Fruit fly (Drosophila melanogaster) whole organism, prepupa: ENCODE data around the gene Tpc1.
A peak's percentile ranks its signal among the peaks of the same experiment; 100 is the strongest.

Source experiments
- Blimp-1 ChIP-seq: fragments of 200-800 bp; sonication (Bioruptor generic); optimal IDR thresholded peaks from 3 replicates; lab custom pipeline; 2017; ENCODE audit warnings: missing biosample characterization, missing genetic modification characterization, mild to moderate bottlenecking, moderate library complexity, missing genetic modification reagents
- CG10669 ChIP-seq: fragments of 200-800 bp; sonication (Bioruptor generic); optimal IDR thresholded peaks from 3 replicates; lab custom pipeline; 2018; ENCODE audit warnings: missing biosample characterization, mild to moderate bottlenecking, missing genetic modification characterization, moderate library complexity
- CG11294 ChIP-seq: fragments of 200-800 bp; sonication (Bioruptor generic); IDR thresholded peaks from 2 replicates; pipeline ENCODE4 v1.3.6; 2022; ENCODE audit warnings: missing biosample characterization, missing genetic modification characterization
- CG11762 ChIP-seq: fragments of 200-800 bp; sonication (Bioruptor generic); optimal IDR thresholded peaks from 3 replicates; lab custom pipeline; 2016; ENCODE audit warnings: missing biosample characterization, missing genetic modification characterization; ENCODE audit not compliant: insufficient read depth
- CG11902 ChIP-seq: fragments of 200-800 bp; sonication (Bioruptor generic); optimal IDR thresholded peaks from 3 replicates; lab custom pipeline; 2016; ENCODE audit warnings: missing biosample characterization, missing genetic modification characterization
- CG15336 ChIP-seq: fragments of 200-800 bp; sonication (Bioruptor generic); IDR thresholded peaks from 2 replicates; pipeline ENCODE4 v1.3.6; 2022; ENCODE audit warnings: missing biosample characterization, missing genetic modification characterization
- CG1621 ChIP-seq: fragments of 200-800 bp; sonication (Bioruptor generic); optimal IDR thresholded peaks from 3 replicates; lab custom pipeline; 2018; ENCODE audit warnings: missing biosample characterization, mild to moderate bottlenecking, missing genetic modification characterization
- CG3032 ChIP-seq: fragments of 200-800 bp; optimal IDR thresholded peaks from 2 replicates; lab custom pipeline; 2019; ENCODE audit warnings: missing biosample characterization, mild to moderate bottlenecking, missing genetic modification characterization, moderate library complexity
- CG34406 ChIP-seq: fragments of 200-800 bp; sonication (Bioruptor generic); optimal IDR thresholded peaks from 3 replicates; lab custom pipeline; 2016; ENCODE audit warnings: missing biosample characterization, missing genetic modification characterization
- CG4318 ChIP-seq: fragments of 200-800 bp; sonication (Bioruptor generic); optimal IDR thresholded peaks from 3 replicates; lab custom pipeline; 2017; ENCODE audit warnings: missing biosample characterization, mild to moderate bottlenecking, missing genetic modification characterization
- CG6163 ChIP-seq: fragments of 200-800 bp; sonication (Bioruptor generic); IDR thresholded peaks from 3 replicates; pipeline ENCODE4 v1.3.6; 2022; ENCODE audit warnings: missing biosample characterization, missing genetic modification characterization
- CG6276 ChIP-seq: fragments of 200-800 bp; sonication (Bioruptor generic); optimal IDR thresholded peaks from 2 replicates; lab custom pipeline; 2017; ENCODE audit warnings: missing biosample characterization, mild to moderate bottlenecking, missing genetic modification characterization
- CG6792 ChIP-seq: fragments of 200-800 bp; sonication (Bioruptor generic); optimal IDR thresholded peaks from 3 replicates; lab custom pipeline; 2016; ENCODE audit warnings: missing biosample characterization, missing genetic modification characterization
- CG7368 ChIP-seq: fragments of 200-800 bp; sonication (Bioruptor generic); optimal IDR thresholded peaks from 3 replicates; lab custom pipeline; 2016; ENCODE audit warnings: missing biosample characterization, missing genetic modification characterization
- CG8119 ChIP-seq: fragments of 200-800 bp; sonication (Bioruptor generic); IDR thresholded peaks from 3 replicates; pipeline ENCODE4 v1.3.6; 2022; ENCODE audit warnings: missing biosample characterization, missing genetic modification characterization
- CG9139 ChIP-seq: fragments of 200-800 bp; sonication (Bioruptor generic); optimal IDR thresholded peaks from 3 replicates; lab custom pipeline; 2017; ENCODE audit warnings: missing biosample characterization, mild to moderate bottlenecking, missing genetic modification characterization
- Eip75B ChIP-seq: fragments of 200-800 bp; sonication (Bioruptor generic); optimal IDR thresholded peaks from 3 replicates; lab custom pipeline; 2016; ENCODE audit warnings: missing biosample characterization, missing genetic modification characterization
- Ets21C ChIP-seq: fragments of 200-800 bp; sonication (Bioruptor generic); optimal IDR thresholded peaks from 3 replicates; lab custom pipeline; 2016; ENCODE audit warnings: missing biosample characterization, missing genetic modification characterization
- Ets96B ChIP-seq: fragments of 200-800 bp; optimal IDR thresholded peaks from 2 replicates; lab custom pipeline; 2019; ENCODE audit warnings: missing biosample characterization, mild to moderate bottlenecking, missing genetic modification characterization, moderate library complexity
- Gug ChIP-seq: fragments of 200-800 bp; sonication (Bioruptor generic); IDR thresholded peaks from 2 replicates; pipeline ENCODE4 v1.3.6; 2022; ENCODE audit warnings: missing biosample characterization, missing genetic modification characterization
- Hr38 ChIP-seq: sonication (Bioruptor generic); optimal IDR thresholded peaks from 2 replicates; lab custom pipeline; 2016; ENCODE audit warnings: missing biosample characterization, missing genetic modification characterization
- Hr39 ChIP-seq: fragments of 200-800 bp; sonication (Bioruptor generic); optimal IDR thresholded peaks from 2 replicates; lab custom pipeline; 2016; ENCODE audit warnings: missing biosample characterization, missing genetic modification characterization
- Hr4 ChIP-seq: fragments of 200-800 bp; sonication (Bioruptor generic); optimal IDR thresholded peaks from 3 replicates; lab custom pipeline; 2016; ENCODE audit warnings: missing biosample characterization, missing genetic modification characterization
- Met ChIP-seq: fragments of 200-800 bp; sonication (Bioruptor generic); optimal IDR thresholded peaks from 3 replicates; lab custom pipeline; 2016; ENCODE audit warnings: missing biosample characterization, missing genetic modification characterization
- OdsH ChIP-seq: fragments of 200-800 bp; sonication (Bioruptor generic); optimal IDR thresholded peaks from 3 replicates; lab custom pipeline; 2016; ENCODE audit warnings: missing biosample characterization, missing genetic modification characterization
- Sox102F ChIP-seq: fragments of 200-800 bp; sonication (Bioruptor generic); optimal IDR thresholded peaks from 2 replicates; lab custom pipeline; 2016; ENCODE audit warnings: missing biosample characterization, mild to moderate bottlenecking, missing genetic modification characterization
- Sox14 ChIP-seq: fragments of 200-800 bp; sonication (Bioruptor generic); optimal IDR thresholded peaks from 3 replicates; lab custom pipeline; 2016; ENCODE audit warnings: missing biosample characterization, missing genetic modification characterization
- Sox15 ChIP-seq: fragments of 200-800 bp; sonication (Bioruptor generic); optimal IDR thresholded peaks from 3 replicates; lab custom pipeline; 2016; ENCODE audit warnings: missing biosample characterization, missing genetic modification characterization
- achi ChIP-seq: fragments of 200-800 bp; sonication (Bioruptor generic); optimal IDR thresholded peaks from 3 replicates; lab custom pipeline; 2016; ENCODE audit warnings: missing biosample characterization, missing genetic modification characterization
- acj6 ChIP-seq: fragments of 200-800 bp; sonication (Bioruptor generic); optimal IDR thresholded peaks from 3 replicates; lab custom pipeline; 2016; ENCODE audit warnings: missing biosample characterization, missing genetic modification characterization
- cyc ChIP-seq: fragments of 200-800 bp; sonication (Bioruptor generic); optimal IDR thresholded peaks from 3 replicates; lab custom pipeline; 2016; ENCODE audit warnings: missing biosample characterization, missing genetic modification characterization
- eg ChIP-seq: fragments of 200-800 bp; sonication (Bioruptor generic); IDR thresholded peaks from 3 replicates; pipeline ENCODE4 v1.3.6; 2022; ENCODE audit warnings: missing biosample characterization, missing genetic modification characterization
- fd59A ChIP-seq: fragments of 200-800 bp; sonication (Bioruptor generic); optimal IDR thresholded peaks from 2 replicates; lab custom pipeline; 2017; ENCODE audit warnings: missing biosample characterization, mild to moderate bottlenecking, missing genetic modification characterization, missing genetic modification reagents
- lz ChIP-seq: fragments of 200-800 bp; sonication (Bioruptor generic); optimal IDR thresholded peaks from 3 replicates; lab custom pipeline; 2016; ENCODE audit warnings: missing biosample characterization, missing genetic modification characterization
- net ChIP-seq: fragments of 200-800 bp; sonication (Bioruptor generic); optimal IDR thresholded peaks from 3 replicates; lab custom pipeline; 2016; ENCODE audit warnings: missing biosample characterization, missing genetic modification characterization
- salr ChIP-seq, 2 experiments: fragments of 200-800 bp; sonication (Bioruptor generic); optimal IDR thresholded peaks; 3 replicates each; lab custom pipeline; 2016 to 2018; ENCODE audit warnings: missing biosample characterization in 2 of 2, missing genetic modification characterization in 2 of 2, mild to moderate bottlenecking in 1 of 2
- spab ChIP-seq: fragments of 200-800 bp; sonication (Bioruptor generic); optimal IDR thresholded peaks from 2 replicates; lab custom pipeline; 2017; ENCODE audit warnings: missing biosample characterization, mild to moderate bottlenecking, missing genetic modification characterization, missing genetic modification reagents
- ss ChIP-seq, 2 experiments: fragments of 200-800 bp; sonication (Bioruptor generic); optimal IDR thresholded peaks; 2 replicates in 1 of 2; 3 replicates in 1 of 2; lab custom pipeline; 2017 to 2018; ENCODE audit warnings: mild to moderate bottlenecking in 2 of 2, missing biosample characterization in 2 of 2, missing genetic modification characterization in 2 of 2, moderate library complexity in 1 of 2
- svp ChIP-seq: fragments of 200-800 bp; sonication (Bioruptor generic); peaks from one replicate; lab custom pipeline; 2016; ENCODE audit warnings: missing biosample characterization, missing genetic modification characterization
- topi ChIP-seq: fragments of 200-800 bp; sonication (Bioruptor generic); optimal IDR thresholded peaks from 3 replicates; lab custom pipeline; 2016; ENCODE audit warnings: missing biosample characterization, missing genetic modification characterization
- vri ChIP-seq: fragments of 200-800 bp; sonication (Bioruptor generic); optimal IDR thresholded peaks from 3 replicates; lab custom pipeline; 2016; ENCODE audit warnings: missing biosample characterization, mild to moderate bottlenecking, missing genetic modification characterization

Gene Tpc1

dm6 chr3R:10888633-10889519, 6.9 kb upstream of the Tpc1 start (continued):
- TF ChIP-seq CG9139 (peak; percentile 96), Met (GFP tag; lab: Kevin White, UChicago) (peak; percentile 29), ss (GFP tag; optimal IDR thresholded peaks at IDR 0.05; lab: Kevin White, UChicago) (peak; percentile 97 to 98), spab (GFP tag; lab: Kevin White, UChicago) (peak; percentile 81), Sox14 (peak; percentile 64), Hr38 (GFP tag; lab: Kevin White, UChicago) (no peak), CG6792 (GFP tag; lab: Kevin White, UChicago) (no peak), CG4318 (GFP tag; lab: Kevin White, UChicago) (no peak), Ets21C (GFP tag; lab: Kevin White, UChicago) (no peak), svp (GFP tag; lab: Kevin White, UChicago) (peak; percentile 65), vri (GFP tag; lab: Kevin White, UChicago) (no peak), Hr39 (GFP tag; lab: Kevin White, UChicago) (peak; percentile 19), Gug (GFP tag; lab: Robert Waterston, UW) (0 out of 2 replicates have a peak, but pooled peaks have one; percentile 19), Sox15 (no peak), salr (GFP tag; optimal IDR thresholded peaks at IDR 0.05; lab: Kevin White, UChicago) (peak; percentile 24 to 50), CG3032 (tag; lab: Kevin White, UChicago) (peak; percentile 62), CG7368 (peak; percentile 31), Eip75B (GFP tag; lab: Kevin White, UChicago) (peak; percentile 50), achi (GFP tag; lab: Kevin White, UChicago) (peak; percentile 16), CG34406 (no peak)

dm6 chr3R:10888300-10888632, 6.3 kb upstream of the Tpc1 start:
- TF ChIP-seq svp (GFP tag; lab: Kevin White, UChicago) (peak; percentile 52), topi (GFP tag; lab: Kevin White, UChicago) (no peak), Ets21C (GFP tag; lab: Kevin White, UChicago) (no peak), net (GFP tag; lab: Kevin White, UChicago) (no peak), CG8119 (GFP tag; lab: Robert Waterston, UW) (no peak), CG7368 (no peak), cyc (no peak), acj6 (no peak)
- TF ChIP-seq, all 60 proteins: peak for 1

dm6 chr3R:10886462-10887315, 4.7 kb upstream of the Tpc1 start:
- peak; percentile 92 for TF ChIP-seq CG6163
- peak; percentile 45 to 79 for TF ChIP-seq salr (GFP tag; optimal IDR thresholded peaks at IDR 0.05; lab: Kevin White, UChicago)
- peak; percentile 93 for TF ChIP-seq net (GFP tag; lab: Kevin White, UChicago)
- TF ChIP-seq CG15336 (GFP tag; lab: Robert Waterston, UW), result peak; percentile 95
- TF ChIP-seq OdsH (GFP tag; lab: Kevin White, UChicago), result peak; percentile 93
- TF ChIP-seq Blimp-1 (GFP tag; lab: Kevin White, UChicago), result peak; percentile 57
- TF ChIP-seq eg (GFP tag; lab: Robert Waterston, UW), result peak; percentile 86
- peak; percentile 81 for TF ChIP-seq CG4318 (GFP tag; lab: Kevin White, UChicago)
- TF ChIP-seq Eip75B (GFP tag; lab: Kevin White, UChicago), result peak; percentile 94
- peak; percentile 94 for TF ChIP-seq Hr4 (GFP tag; lab: Kevin White, UChicago)
- TF ChIP-seq Sox102F (GFP tag; lab: Kevin White, UChicago), result peak; percentile 93
- TF ChIP-seq topi (GFP tag; lab: Kevin White, UChicago), result peak; percentile 93
- TF ChIP-seq acj6, result peak; percentile 89
- peak; percentile 89 for TF ChIP-seq vri (GFP tag; lab: Kevin White, UChicago)
- TF ChIP-seq ss (GFP tag; optimal IDR thresholded peaks at IDR 0.05; lab: Kevin White, UChicago), result peak; percentile 83 to 86
- TF ChIP-seq fd59A (GFP tag; lab: Kevin White, UChicago), result peak; percentile 81
- TF ChIP-seq cyc, result peak; percentile 91
- peak; percentile 95 for TF ChIP-seq lz (GFP tag; lab: Kevin White, UChicago)
- peak; percentile 80 for TF ChIP-seq CG9139
- peak; percentile 95 for TF ChIP-seq Met (GFP tag; lab: Kevin White, UChicago)
- TF ChIP-seq CG11294 (GFP tag; lab: Robert Waterston, UW), result peak; percentile 83
- peak; percentile 70 for TF ChIP-seq CG1621 (tag; lab: Kevin White, UChicago)
- peak; percentile 81 for TF ChIP-seq Ets96B (tag; lab: Kevin White, UChicago)
- TF ChIP-seq CG7368, result peak; percentile 80
- TF ChIP-seq CG11762 (GFP tag; lab: Kevin White, UChicago), result peak; percentile 86
- TF ChIP-seq Sox15, result peak; percentile 84
- peak; percentile 80 for TF ChIP-seq CG11902 (GFP tag; lab: Kevin White, UChicago)
- TF ChIP-seq Sox14, result peak; percentile 85
- TF ChIP-seq spab (GFP tag; lab: Kevin White, UChicago), result peak; percentile 86
- TF ChIP-seq CG6276 (GFP tag; lab: Kevin White, UChicago), result peak; percentile 90
- TF ChIP-seq Hr38 (GFP tag; lab: Kevin White, UChicago), result no peak
- TF ChIP-seq CG10669 (GFP tag; lab: Kevin White, UChicago), result peak; percentile 72
- TF ChIP-seq achi (GFP tag; lab: Kevin White, UChicago), result peak; percentile 90
